Worm (Caenorhabditis elegans) whole organism, late embryonic: ENCODE measurements around the gene F41G3.18.

Source experiments
- C08G9.2 ChIP-seq: sonication (generic microtip); optimal IDR thresholded peaks from 2 replicates; lab custom pipeline; 2016; ENCODE audit warnings: mild to moderate bottlenecking, missing genetic modification characterization, moderate library complexity, missing compliant biosample characterization
- C38D4.7 ChIP-seq: fragments of 200-800 bp; sonication (Bioruptor generic); optimal IDR thresholded peaks from 2 replicates; lab custom pipeline; 2018; ENCODE audit warnings: mild to moderate bottlenecking, missing genetic modification characterization, moderate library complexity, missing compliant biosample characterization
- F13H6.1 ChIP-seq: sonication (generic microtip); optimal IDR thresholded peaks from 2 replicates; lab custom pipeline; 2016; ENCODE audit warnings: missing genetic modification characterization, missing compliant biosample characterization
- Y22D7AL.16 ChIP-seq: sonication (generic microtip); optimal IDR thresholded peaks from 2 replicates; lab custom pipeline; 2016; ENCODE audit warnings: missing genetic modification characterization, missing compliant biosample characterization
- ahr-1 ChIP-seq: sonication (generic microtip); optimal IDR thresholded peaks from 2 replicates; lab custom pipeline; 2016; ENCODE audit warnings: missing genetic modification characterization, missing compliant biosample characterization
- ama-1 ChIP-seq: fragments of 150-350 bp; optimal IDR thresholded peaks from 2 replicates; lab custom pipeline; 2014
- ceh-30 ChIP-seq: fragments of 150-350 bp; optimal IDR thresholded peaks from 2 replicates; lab custom pipeline; 2014; ENCODE audit warnings: missing biosample characterization, missing genetic modification characterization
- ceh-31 ChIP-seq: sonication (generic microtip); optimal IDR thresholded peaks from 2 replicates; lab custom pipeline; 2016; ENCODE audit warnings: missing genetic modification characterization, missing compliant biosample characterization
- ceh-34 ChIP-seq: sonication (generic microtip); optimal IDR thresholded peaks from 2 replicates; lab custom pipeline; 2016; ENCODE audit warnings: mild to moderate bottlenecking, missing genetic modification characterization, missing compliant biosample characterization
- ceh-48 ChIP-seq: sonication (generic microtip); optimal IDR thresholded peaks from 2 replicates; lab custom pipeline; 2016; ENCODE audit warnings: missing genetic modification characterization, inconsistent platforms, missing compliant biosample characterization
- ceh-6 ChIP-seq: fragments of 200-800 bp; sonication (Bioruptor generic); optimal IDR thresholded peaks from 2 replicates; lab custom pipeline; 2018; ENCODE audit warnings: mild to moderate bottlenecking, missing genetic modification characterization, missing compliant biosample characterization
- che-1 ChIP-seq: sonication (generic microtip); optimal IDR thresholded peaks from 2 replicates; lab custom pipeline; 2016; ENCODE audit warnings: mild to moderate bottlenecking, missing genetic modification characterization, missing compliant biosample characterization
- dve-1 ChIP-seq: sonication (generic microtip); optimal IDR thresholded peaks from 2 replicates; lab custom pipeline; 2017; ENCODE audit warnings: antibody characterized with exemption, mild to moderate bottlenecking, missing genetic modification characterization, missing compliant biosample characterization
- elt-2 ChIP-seq: sonication (generic microtip); optimal IDR thresholded peaks from 2 replicates; lab custom pipeline; 2016; ENCODE audit warnings: missing genetic modification reagents, missing genetic modification characterization, missing compliant biosample characterization
- elt-4 ChIP-seq: sonication (generic microtip); optimal IDR thresholded peaks from 2 replicates; lab custom pipeline; 2016; ENCODE audit warnings: missing genetic modification characterization, missing compliant biosample characterization
- eyg-1 ChIP-seq: sonication (generic microtip); optimal IDR thresholded peaks from 2 replicates; lab custom pipeline; 2016; ENCODE audit warnings: missing genotype, missing genetic modification characterization, missing compliant biosample characterization
- fkh-10 ChIP-seq: fragments of 150-350 bp; optimal IDR thresholded peaks from 2 replicates; lab custom pipeline; 2014; ENCODE audit warnings: missing biosample characterization, missing genetic modification reagents, missing genetic modification characterization
- gmeb-2 ChIP-seq: sonication (generic microtip); optimal IDR thresholded peaks from 2 replicates; lab custom pipeline; 2016; ENCODE audit warnings: missing genetic modification characterization, inconsistent platforms, missing compliant biosample characterization
- hlh-13 ChIP-seq: fragments of 200-800 bp; sonication (Bioruptor generic); optimal IDR thresholded peaks from 2 replicates; lab custom pipeline; 2018; ENCODE audit warnings: mild to moderate bottlenecking, missing genetic modification characterization, missing compliant biosample characterization
- hlh-6 ChIP-seq: sonication (generic microtip); optimal IDR thresholded peaks from 2 replicates; lab custom pipeline; 2016; ENCODE audit warnings: missing genotype, missing genetic modification characterization, missing compliant biosample characterization
- lim-6 ChIP-seq: sonication (generic microtip); optimal IDR thresholded peaks from 2 replicates; lab custom pipeline; 2016; ENCODE audit warnings: missing genetic modification characterization, missing compliant biosample characterization
- lin-11 ChIP-seq: fragments of 200-800 bp; sonication (Bioruptor generic); optimal IDR thresholded peaks from 2 replicates; lab custom pipeline; 2018; ENCODE audit warnings: mild to moderate bottlenecking, missing genetic modification characterization, missing compliant biosample characterization
- madf-2 ChIP-seq: sonication (generic microtip); optimal IDR thresholded peaks from 2 replicates; lab custom pipeline; 2017; ENCODE audit warnings: missing genetic modification characterization, missing compliant biosample characterization
- mec-3 ChIP-seq: sonication (generic microtip); optimal IDR thresholded peaks from 2 replicates; lab custom pipeline; 2016; ENCODE audit warnings: borderline replicate concordance, missing genetic modification characterization, missing compliant biosample characterization
- nfya-1 ChIP-seq: sonication (generic microtip); optimal IDR thresholded peaks from 2 replicates; lab custom pipeline; 2017; ENCODE audit warnings: missing genetic modification characterization, mild to moderate bottlenecking, missing compliant biosample characterization, antibody characterized with exemption, moderate library complexity
- nhr-11 ChIP-seq: fragments of 150-350 bp; optimal IDR thresholded peaks from 2 replicates; lab custom pipeline; 2014; ENCODE audit warnings: missing biosample characterization, missing genetic modification characterization
- npax-4 ChIP-seq: sonication (generic microtip); optimal IDR thresholded peaks from 2 replicates; lab custom pipeline; 2016; ENCODE audit warnings: missing genetic modification characterization, missing compliant biosample characterization
- odd-2 ChIP-seq: sonication (generic microtip); optimal IDR thresholded peaks from 2 replicates; lab custom pipeline; 2017; ENCODE audit warnings: antibody characterized with exemption, mild to moderate bottlenecking, missing genetic modification characterization, missing compliant biosample characterization
- pat-9 ChIP-seq: fragments of 200-800 bp; sonication (Bioruptor generic); optimal IDR thresholded peaks from 2 replicates; lab custom pipeline; 2018; ENCODE audit warnings: mild to moderate bottlenecking, missing genetic modification characterization, moderate library complexity, missing compliant biosample characterization
- pha-2 ChIP-seq: sonication (generic microtip); optimal IDR thresholded peaks from 2 replicates; lab custom pipeline; 2017; ENCODE audit warnings: mild to moderate bottlenecking, missing genetic modification characterization, missing compliant biosample characterization
- ref-2 ChIP-seq: sonication (generic microtip); optimal IDR thresholded peaks from 2 replicates; lab custom pipeline; 2016; ENCODE audit warnings: missing genetic modification characterization, missing compliant biosample characterization
- sox-2 ChIP-seq: fragments of 200-800 bp; sonication (Bioruptor generic); IDR thresholded peaks from 2 replicates; pipeline ENCODE4 v1.3.6; 2022; ENCODE audit warnings: missing genetic modification reagents, missing genetic modification characterization, missing compliant biosample characterization
- unc-3 ChIP-seq, 2 experiments: fragments of 200-800 bp in 1 of 2; sonication (Bioruptor generic) in 1 of 2; sonication (generic microtip) in 1 of 2; conservative IDR thresholded peaks in 1 of 2; optimal IDR thresholded peaks in 1 of 2; 2 replicates each; pipeline versions ENCODE4 v1.3.6 to Lab custom; 2016 to 2022; ENCODE audit warnings: missing compliant biosample characterization in 2 of 2, missing genetic modification characterization in 2 of 2, missing genetic modification reagents in 1 of 2
- unc-42 ChIP-seq: sonication (generic microtip); optimal IDR thresholded peaks from 2 replicates; lab custom pipeline; 2016; ENCODE audit warnings: missing genotype, missing genetic modification characterization, missing compliant biosample characterization
- unc-86 ChIP-seq: sonication (generic microtip); optimal IDR thresholded peaks from 2 replicates; lab custom pipeline; 2016; ENCODE audit warnings: missing genetic modification characterization, missing compliant biosample characterization
- ztf-16 ChIP-seq: sonication (generic microtip); optimal IDR thresholded peaks from 2 replicates; lab custom pipeline; 2017; ENCODE audit warnings: missing genetic modification characterization, missing compliant biosample characterization

Gene F41G3.18

DNA sequence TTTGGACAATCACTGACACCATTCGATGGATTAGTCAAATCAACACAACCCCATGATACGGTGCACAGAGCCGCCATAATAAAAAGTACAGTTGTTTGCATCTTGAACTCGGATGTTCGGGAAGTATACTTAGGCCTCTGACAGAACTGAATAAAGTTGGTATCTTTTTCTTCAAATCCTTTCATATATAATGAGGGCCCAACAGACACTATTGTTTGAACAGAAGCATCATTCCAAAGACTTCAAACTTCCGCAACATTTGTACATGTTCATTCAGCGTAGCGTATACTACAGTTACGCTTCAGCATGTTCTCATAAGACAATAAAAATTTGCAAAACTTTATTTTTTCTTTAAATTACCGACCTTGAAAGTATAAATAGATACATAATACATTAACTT, 16.1 kb upstream of the F41G3.18 start, which contains the start of gene F41G3.19:
Gene F41G3.19 (minus strand): TSS at position 101 of the 400 bp plus-strand sequence.
- TF ChIP-seq ceh-48 (tag; lab: Kevin White, UChicago) = no peak
- no peak for TF ChIP-seq ceh-30
- TF ChIP-seq C38D4.7 (GFP tag; lab: Kevin White, UChicago) = no peak
- TF ChIP-seq mec-3 (tag; lab: Kevin White, UChicago) = no peak
- TF ChIP-seq nhr-11 = no peak
- TF ChIP-seq unc-3 (GFP tag; conservative IDR thresholded peaks at IDR 0.05; lab: Robert Waterston, UW) = no peak
- no peak for TF ChIP-seq unc-3 (tag; optimal IDR thresholded peaks at IDR 0.05; lab: Kevin White, UChicago)
- no peak for TF ChIP-seq ztf-16 (tag; lab: Kevin White, UChicago)
- TF ChIP-seq hlh-13 (GFP tag; lab: Kevin White, UChicago) = no peak
- TF ChIP-seq npax-4 = no peak
- no peak for TF ChIP-seq lim-6 (tag; lab: Kevin White, UChicago)
- TF ChIP-seq ahr-1 (tag; lab: Kevin White, UChicago) = no peak
- no peak for TF ChIP-seq che-1 (tag; lab: Kevin White, UChicago)

- TF ChIP-seq unc-86 (tag; lab: Kevin White, UChicago) = no peak
- no peak for TF ChIP-seq ceh-6 (GFP tag; lab: Kevin White, UChicago)
- no peak for TF ChIP-seq ceh-48 (tag; lab: Kevin White, UChicago)
- TF ChIP-seq ref-2 (tag; lab: Kevin White, UChicago) = no peak
- TF ChIP-seq C38D4.7 (GFP tag; lab: Kevin White, UChicago) = no peak
- TF ChIP-seq ceh-30 = no peak
- no peak for TF ChIP-seq lin-11 (tag; lab: Kevin White, UChicago)
- no peak for TF ChIP-seq elt-4 (tag; lab: Kevin White, UChicago)
- no peak for TF ChIP-seq pha-2 (tag; lab: Kevin White, UChicago)
- TF ChIP-seq ceh-31 (tag; lab: Kevin White, UChicago) = no peak
- no peak for TF ChIP-seq lim-6 (tag; lab: Kevin White, UChicago)
- TF ChIP-seq odd-2 (tag; lab: Kevin White, UChicago) = no peak
- no peak for TF ChIP-seq ama-1 (lab: Kevin White, UChicago)
- TF ChIP-seq hlh-13 (GFP tag; lab: Kevin White, UChicago) = no peak
These were observed 15.3 kb upstream of the F41G3.18 start, which contains the start of gene F41G3.21 for ce11 chrII:6752850-6753249. Gene F41G3.21 (minus strand): TSS chrII:6752950.

ce11 chrII:6754671-6755224, 13.4 kb upstream of the F41G3.18 start, which contains the start of the genes srx-95 and fis-1:
Gene srx-95 (minus strand): TSS chrII:6754771.
Gene fis-1 (plus strand): TSS chrII:6755174.
- TF ChIP-seq odd-2 (tag; lab: Kevin White, UChicago) (no peak), nfya-1 (no peak), dve-1 (tag; lab: Kevin White, UChicago) (no peak), gmeb-2 (tag; lab: Kevin White, UChicago) (no peak), hlh-13 (GFP tag; lab: Kevin White, UChicago) (no peak), F13H6.1 (tag; lab: Kevin White, UChicago) (no peak), elt-2 (tag; lab: Kevin White, UChicago) (no peak), ceh-30 (no peak), che-1 (tag; lab: Kevin White, UChicago) (no peak), Y22D7AL.16 (no peak), unc-42 (no peak), ceh-34 (tag; lab: Kevin White, UChicago) (no peak), nhr-11 (no peak), ref-2 (tag; lab: Kevin White, UChicago) (no peak), ztf-16 (tag; lab: Kevin White, UChicago) (no peak), hlh-6 (tag; lab: Kevin White, UChicago) (no peak), C08G9.2 (tag; lab: Kevin White, UChicago) (no peak), elt-4 (tag; lab: Kevin White, UChicago) (no peak)

ce11 chrII:6756232-6756631, 11.9 kb upstream of the F41G3.18 start, which contains the start of gene F41G3.3:
Gene F41G3.3 (plus strand): TSS chrII:6756532.
- TF ChIP-seq sox-2 (GFP tag; lab: Robert Waterston, UW) = no peak
- TF ChIP-seq pat-9 = no peak
- no peak for TF ChIP-seq madf-2 (tag; lab: Kevin White, UChicago)
- TF ChIP-seq eyg-1 = no peak
- no peak for TF ChIP-seq C08G9.2 (tag; lab: Kevin White, UChicago)
- no peak for TF ChIP-seq fkh-10
- TF ChIP-seq ceh-31 (tag; lab: Kevin White, UChicago) = no peak
